Fruit fly (Drosophila melanogaster): Measurements from ENCODE around the gene SF2.
A peak's percentile ranks its signal among the peaks of the same experiment; 100 is the strongest.

SF2 gene

dm6 chr3R:16323093-16323492, 18.7 kb downstream of the SF2 start, which contains the start of gene CG6901:
CG6901 (plus strand) TSS chr3R:16323415.
- TF ChIP-seq noc (tag; optimal IDR thresholded peaks at IDR 0.05) = no peak

- no peak for TF ChIP-seq noc (tag; optimal IDR thresholded peaks at IDR 0.05)
These were observed 20.2 kb downstream of the SF2 start, which contains the start of gene CG44044 for dm6 chr3R:16321538-16321937. CG44044 (plus strand) TSS chr3R:16321838.

dm6 chr3R:16316747-16317146, 25.0 kb downstream of the SF2 start:
- TF ChIP-seq noc (tag; optimal IDR thresholded peaks at IDR 0.05) = no peak

- TF ChIP-seq noc (tag; optimal IDR thresholded peaks at IDR 0.05) = peak; percentile 74
These were observed 31.7 kb downstream of the SF2 start for dm6 chr3R:16310081-16310493.

- TF ChIP-seq noc (tag; optimal IDR thresholded peaks at IDR 0.05) = no peak
These were observed 32.3 kb downstream of the SF2 start for dm6 chr3R:16309302-16310080.

dm6 chr3R:16308057-16308456, 33.7 kb downstream of the SF2 start:
- TF ChIP-seq noc (tag; optimal IDR thresholded peaks at IDR 0.05) = no peak

- no peak for TF ChIP-seq noc (tag; optimal IDR thresholded peaks at IDR 0.05)
These were observed 36.4 kb downstream of the SF2 start, which contains the start of gene Zip89B for dm6 chr3R:16305185-16305989. Zip89B (plus strand) TSS chr3R:16305758.

- TF ChIP-seq noc (tag; optimal IDR thresholded peaks at IDR 0.05) = no peak
These were observed 46.2 kb downstream of the SF2 start for dm6 chr3R:16295513-16296123.

- no peak for TF ChIP-seq noc (tag; optimal IDR thresholded peaks at IDR 0.05)
These were observed 51.5 kb downstream of the SF2 start for dm6 chr3R:16290242-16290824.

All from whole organism, larva.